Worm (Caenorhabditis elegans) whole organism, late embryonic: ENCODE data around the gene T24C2.3.

Experiments
- C38D4.7 ChIP-seq: fragments of 200-800 bp; sonication (Bioruptor generic); optimal IDR thresholded peaks from 2 replicates; lab custom pipeline; 2018; ENCODE audit warnings: mild to moderate bottlenecking, missing genetic modification characterization, moderate library complexity, missing compliant biosample characterization
- ceh-48 ChIP-seq: sonication (generic microtip); optimal IDR thresholded peaks from 2 replicates; lab custom pipeline; 2016; ENCODE audit warnings: missing genetic modification characterization, inconsistent platforms, missing compliant biosample characterization
- sox-2 ChIP-seq: fragments of 200-800 bp; sonication (Bioruptor generic); IDR thresholded peaks from 2 replicates; pipeline ENCODE4 v1.3.6; 2022; ENCODE audit warnings: missing genetic modification reagents, missing genetic modification characterization, missing compliant biosample characterization

ce11 chrX:14559084-14559483 lies 15.8 kb downstream of the T24C2.3 start:
- TF ChIP-seq sox-2: no peak
- TF ChIP-seq C38D4.7 (GFP tag; lab: Kevin White, UChicago): no peak
- TF ChIP-seq ceh-48 (tag; lab: Kevin White, UChicago): no peak
